Worm (Caenorhabditis elegans) whole organism, L4/young adult: Measurements from ENCODE around the gene srw-113.

Experiments used
- W03F9.2 ChIP-seq: fragments of 150-350 bp; optimal IDR thresholded peaks from 2 replicates; lab custom pipeline; 2014; ENCODE audit warnings: missing biosample characterization, missing genetic modification characterization
- him-1 ChIP-seq: sonication (generic microtip); optimal IDR thresholded peaks from 2 replicates; lab custom pipeline; 2016; ENCODE audit warnings: missing genotype, missing genetic modification reagents, missing genetic modification characterization, missing compliant biosample characterization

ce11 chrV:15354648-15355047 lies 21.7 kb downstream of the srw-113 start, which contains the start of gene C29F3.7:
- TF ChIP-seq him-1 (tag; lab: Kevin White, UChicago) = no peak
- no peak for TF ChIP-seq W03F9.2
